Worm (Caenorhabditis elegans): ENCODE data around the gene str-30.

DNA sequence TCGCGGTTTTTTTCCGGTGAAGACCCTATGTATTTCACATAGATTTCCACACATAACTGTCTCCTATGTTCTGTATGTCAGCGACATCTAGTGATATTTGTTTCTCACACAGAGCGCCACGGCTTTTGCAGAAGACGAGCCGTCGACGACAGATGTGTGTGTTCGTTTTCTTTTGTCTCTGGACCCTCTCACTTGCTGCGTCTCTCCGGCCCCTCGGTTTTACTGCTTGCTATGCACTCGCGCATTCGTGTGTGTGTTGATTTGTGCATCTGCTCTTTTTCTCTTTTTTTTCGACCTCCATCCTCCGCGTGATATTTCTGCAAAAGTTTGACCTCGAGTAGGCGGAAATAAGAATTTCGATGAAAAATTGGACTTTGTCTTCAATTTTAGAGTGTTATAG is 36.1 kb upstream of the str-30 start:
- TF ChIP-seq flt-1 (GFP tag; IDR thresholded peaks at IDR 0.05) (no peak), ztf-23 (GFP tag; IDR thresholded peaks at IDR 0.05) (no peak), T22C8.4 (GFP tag; IDR thresholded peaks at IDR 0.05) (no peak), med-1 (GFP tag; optimal IDR thresholded peaks at IDR 0.05; ENCODE audit: insufficient read depth) (no peak), ref-1 (GFP tag; conservative IDR thresholded peaks at IDR 0.05) (no peak), tab-1 (GFP tag; IDR thresholded peaks at IDR 0.05) (no peak)
